Fruit fly (Drosophila melanogaster) whole organism, prepupa: ENCODE measurements around the gene slf.

Experiments used
- Gug ChIP-seq: fragments of 200-800 bp; sonication (Bioruptor generic); IDR thresholded peaks from 2 replicates; pipeline ENCODE4 v1.3.6; 2022; ENCODE audit warnings: missing biosample characterization, missing genetic modification characterization
- Hr38 ChIP-seq: sonication (Bioruptor generic); optimal IDR thresholded peaks from 2 replicates; lab custom pipeline; 2016; ENCODE audit warnings: missing biosample characterization, missing genetic modification characterization
- OdsH ChIP-seq: fragments of 200-800 bp; sonication (Bioruptor generic); optimal IDR thresholded peaks from 3 replicates; lab custom pipeline; 2016; ENCODE audit warnings: missing biosample characterization, missing genetic modification characterization
- Smox ChIP-seq: fragments of 200-800 bp; sonication (Bioruptor generic); optimal IDR thresholded peaks from 3 replicates; lab custom pipeline; 2016; ENCODE audit warnings: missing biosample characterization, missing genetic modification characterization
- dsx ChIP-seq: fragments of 200-800 bp; optimal IDR thresholded peaks from 3 replicates; lab custom pipeline; 2019; ENCODE audit warnings: missing biosample characterization, mild to moderate bottlenecking, missing genetic modification characterization, moderate library complexity; ENCODE audit not compliant: poor library complexity, severe bottlenecking

DNA sequence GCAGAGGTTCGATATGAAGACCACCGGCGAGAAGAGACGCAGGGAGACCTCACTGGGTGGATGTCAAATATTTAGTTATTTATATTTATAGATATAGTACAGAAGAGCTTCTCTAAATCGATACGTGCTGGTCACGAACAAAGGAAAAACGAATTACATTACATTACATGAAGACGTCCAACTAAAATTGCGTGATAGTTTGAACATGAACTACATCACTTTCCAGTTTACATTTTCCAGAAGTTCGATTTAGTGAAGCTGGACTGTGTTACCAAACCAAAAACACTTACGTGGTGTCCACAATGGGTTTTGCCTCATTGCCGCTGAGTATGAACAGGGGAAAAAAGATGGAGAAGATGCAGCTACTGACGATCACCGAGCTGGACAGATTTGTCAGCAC, 34.5 kb upstream of the slf start:
- no peak for TF ChIP-seq Smox (GFP tag; lab: Kevin White, UChicago)
- TF ChIP-seq Hr38 = no peak
- no peak for TF ChIP-seq OdsH
- no peak for TF ChIP-seq dsx (GFP tag; lab: Kevin White, UChicago)
- TF ChIP-seq Gug (GFP tag; lab: Robert Waterston, UW) = no peak
